Worm (Caenorhabditis elegans) whole organism, L2 larva: ENCODE results near the gene Y49G5B.1.

Experiments
- Y55F3AM.14 ChIP-seq: fragments of 200-800 bp; sonication (Bioruptor generic); optimal IDR thresholded peaks from 2 replicates; lab custom pipeline; 2018; ENCODE audit warnings: mild to moderate bottlenecking, missing genetic modification characterization, missing compliant biosample characterization
- ZK546.5 ChIP-seq: sonication (generic microtip); optimal IDR thresholded peaks from 2 replicates; lab custom pipeline; 2017; ENCODE audit warnings: missing biosample characterization, missing genetic modification characterization
- aly-2 ChIP-seq: fragments of 150-350 bp; optimal IDR thresholded peaks from 2 replicates; lab custom pipeline; 2014; ENCODE audit warnings: missing biosample characterization, missing genetic modification characterization
- blmp-1 ChIP-seq: sonication (generic microtip); optimal IDR thresholded peaks from 2 replicates; lab custom pipeline; 2017; ENCODE audit warnings: missing genetic modification characterization, mild to moderate bottlenecking, missing compliant biosample characterization, antibody characterized with exemption, moderate library complexity; ENCODE audit not compliant: insufficient read depth
- ceh-16 ChIP-seq: fragments of 150-350 bp; optimal IDR thresholded peaks from 2 replicates; lab custom pipeline; 2014; ENCODE audit warnings: missing biosample characterization, missing genetic modification characterization
- ceh-82 ChIP-seq: fragments of 150-350 bp; optimal IDR thresholded peaks from 2 replicates; lab custom pipeline; 2014; ENCODE audit warnings: missing biosample characterization, missing genetic modification characterization
- crh-2 ChIP-seq: sonication (generic microtip); optimal IDR thresholded peaks from 2 replicates; lab custom pipeline; 2017; ENCODE audit warnings: missing biosample characterization, missing genetic modification characterization
- dmd-4 ChIP-seq: sonication (generic microtip); optimal IDR thresholded peaks from 2 replicates; lab custom pipeline; 2017; ENCODE audit warnings: missing biosample characterization, missing genetic modification characterization
- egl-27 ChIP-seq: sonication (generic microtip); optimal IDR thresholded peaks from 3 replicates; lab custom pipeline; 2017; ENCODE audit warnings: missing biosample characterization, missing genetic modification reagents, missing genetic modification characterization
- elt-3 ChIP-seq: sonication (generic microtip); optimal IDR thresholded peaks from 2 replicates; lab custom pipeline; 2017; ENCODE audit warnings: missing biosample characterization, missing genetic modification characterization
- fos-1 ChIP-seq: fragments of 150-350 bp; optimal IDR thresholded peaks from 2 replicates; lab custom pipeline; 2014; ENCODE audit warnings: missing biosample characterization, missing genetic modification characterization
- gmeb-1 ChIP-seq: fragments of 150-350 bp; optimal IDR thresholded peaks from 2 replicates; lab custom pipeline; 2014; ENCODE audit warnings: missing biosample characterization, missing genetic modification characterization
- lin-13 ChIP-seq: fragments of 150-350 bp; optimal IDR thresholded peaks from 2 replicates; lab custom pipeline; 2014; ENCODE audit warnings: missing biosample characterization, missing genetic modification reagents, missing genetic modification characterization
- lin-39 ChIP-seq: fragments of 150-350 bp; optimal IDR thresholded peaks from 2 replicates; lab custom pipeline; 2014; ENCODE audit warnings: missing biosample characterization, missing genetic modification reagents, missing genetic modification characterization
- lsy-2 ChIP-seq, 2 experiments: fragments of 150-350 bp in 1 of 2; sonication (generic microtip) in 1 of 2; optimal IDR thresholded peaks; 2 replicates each; lab custom pipeline; 2014 to 2017; ENCODE audit warnings: missing biosample characterization in 2 of 2, missing genetic modification characterization in 2 of 2
- mab-5 ChIP-seq: fragments of 150-350 bp; optimal IDR thresholded peaks from 2 replicates; lab custom pipeline; 2014; ENCODE audit warnings: missing biosample characterization, missing genetic modification characterization
- mbf-1 ChIP-seq: sonication (generic microtip); optimal IDR thresholded peaks from 2 replicates; lab custom pipeline; 2017; ENCODE audit warnings: missing biosample characterization, missing genetic modification characterization
- nhr-10 ChIP-seq: sonication (generic microtip); optimal IDR thresholded peaks from 2 replicates; lab custom pipeline; 2017; ENCODE audit warnings: missing biosample characterization, missing genetic modification characterization
- nhr-11 ChIP-seq: fragments of 150-350 bp; optimal IDR thresholded peaks from 2 replicates; lab custom pipeline; 2014; ENCODE audit warnings: missing biosample characterization, missing genetic modification characterization
- nhr-129 ChIP-seq: fragments of 150-350 bp; optimal IDR thresholded peaks from 2 replicates; lab custom pipeline; 2014; ENCODE audit warnings: missing biosample characterization, missing genetic modification characterization
- nhr-23 ChIP-seq: fragments of 150-350 bp; optimal IDR thresholded peaks from 2 replicates; lab custom pipeline; 2014; ENCODE audit warnings: missing biosample characterization, missing genetic modification reagents, missing genetic modification characterization
- nhr-237 ChIP-seq: fragments of 150-350 bp; optimal IDR thresholded peaks from 2 replicates; lab custom pipeline; 2014; ENCODE audit warnings: missing biosample characterization, missing genetic modification characterization
- nhr-25 ChIP-seq: fragments of 150-350 bp; sonication (generic microtip); optimal IDR thresholded peaks from 3 replicates; lab custom pipeline; 2014; ENCODE audit warnings: missing biosample characterization, missing genetic modification characterization
- nhr-6 ChIP-seq: fragments of 150-350 bp; optimal IDR thresholded peaks from 2 replicates; lab custom pipeline; 2014; ENCODE audit warnings: missing biosample characterization, missing genetic modification characterization
- skn-1 ChIP-seq: sonication (generic microtip); optimal IDR thresholded peaks from 2 replicates; lab custom pipeline; 2017; ENCODE audit warnings: missing biosample characterization, missing genetic modification characterization
- sma-9 ChIP-seq, 2 experiments: fragments of 150-350 bp in 1 of 2; sonication (generic microtip) in 1 of 2; optimal IDR thresholded peaks; 2 replicates each; lab custom pipeline; 2014 to 2016; ENCODE audit warnings: missing genetic modification characterization in 2 of 2, mild to moderate bottlenecking in 1 of 2, missing biosample characterization in 1 of 2, missing compliant biosample characterization in 1 of 2, missing genetic modification reagents in 1 of 2, moderate library complexity in 1 of 2
- snpc-4 ChIP-seq: fragments of 150-350 bp; optimal IDR thresholded peaks from 2 replicates; lab custom pipeline; 2014; ENCODE audit warnings: missing biosample characterization, missing genetic modification characterization
- unc-39 ChIP-seq: fragments of 150-350 bp; optimal IDR thresholded peaks from 2 replicates; lab custom pipeline; 2014; ENCODE audit warnings: missing biosample characterization, missing genetic modification characterization
- unc-55 ChIP-seq: fragments of 150-350 bp; sonication (generic microtip); optimal IDR thresholded peaks from 3 replicates; lab custom pipeline; 2014; ENCODE audit warnings: missing biosample characterization, missing genetic modification reagents, missing genetic modification characterization
- ztf-1 ChIP-seq: fragments of 200-800 bp; sonication (Bioruptor generic); conservative IDR thresholded peaks from 2 replicates; pipeline ENCODE4 v1.3.6; 2022; ENCODE audit warnings: missing genetic modification characterization, missing compliant biosample characterization
- ztf-4 ChIP-seq: fragments of 150-350 bp; optimal IDR thresholded peaks from 2 replicates; lab custom pipeline; 2014; ENCODE audit warnings: missing biosample characterization, missing genetic modification characterization

Gene Y49G5B.1

ce11 chrV:5223044-5223443, at the start of gene Y49G5B.1:
TSS of gene Y49G5B.1 (plus strand) at chrV:5223367.
- TF ChIP-seq nhr-25 (tag; lab: Kevin White, UChicago) (no peak), nhr-6 (tag; lab: Kevin White, UChicago) (no peak), mbf-1 (tag; lab: Kevin White, UChicago) (no peak), mab-5 (tag; lab: Kevin White, UChicago) (no peak), skn-1 (tag; lab: Kevin White, UChicago) (no peak), unc-55 (GFP tag; lab: Kevin White, UChicago) (no peak), fos-1 (tag; lab: Kevin White, UChicago) (peak; percentile 56)

ce11 chrV:5177209-5177608, 46.0 kb upstream of the Y49G5B.1 start, which contains the start of gene ugt-51:
TSS of gene ugt-51 (minus strand) at chrV:5177309.
- no peak for TF ChIP-seq crh-2 (tag; lab: Kevin White, UChicago)
- no peak for TF ChIP-seq elt-3
- no peak for TF ChIP-seq nhr-25 (tag; lab: Kevin White, UChicago)
- TF ChIP-seq blmp-1 (tag; lab: Kevin White, UChicago): no peak
- no peak for TF ChIP-seq nhr-237 (tag; lab: Kevin White, UChicago)
- no peak for TF ChIP-seq lin-13 (GFP tag; lab: Kevin White, UChicago)
- no peak for TF ChIP-seq aly-2 (tag; lab: Kevin White, UChicago)
- TF ChIP-seq ceh-82 (tag; lab: Kevin White, UChicago): no peak
- no peak for TF ChIP-seq lin-39 (tag; lab: Kevin White, UChicago)
- no peak for TF ChIP-seq unc-39 (tag; lab: Kevin White, UChicago)
- no peak for TF ChIP-seq egl-27
- no peak for TF ChIP-seq snpc-4 (tag; lab: Kevin White, UChicago)

ce11 chrV:5178051-5178450, 45.1 kb upstream of the Y49G5B.1 start:
- TF ChIP-seq lin-13 (GFP tag; lab: Kevin White, UChicago) (no peak), sma-9 (GFP tag; optimal IDR thresholded peaks at IDR 0.05; lab: Kevin White, UChicago) (no peak), sma-9 (tag; optimal IDR thresholded peaks at IDR 0.05; lab: Kevin White, UChicago) (no peak), Y55F3AM.14 (GFP tag; lab: Kevin White, UChicago) (no peak), mbf-1 (tag; lab: Kevin White, UChicago) (no peak), ceh-16 (no peak), ztf-4 (tag; lab: Kevin White, UChicago) (no peak), lsy-2 (tag; optimal IDR thresholded peaks at IDR 0.05; lab: Kevin White, UChicago) (no peak), skn-1 (tag; lab: Kevin White, UChicago) (no peak), elt-3 (no peak), ztf-1 (GFP tag; lab: Robert Waterston, UW) (no peak), nhr-129 (no peak), fos-1 (tag; lab: Kevin White, UChicago) (no peak), nhr-23 (tag; lab: Kevin White, UChicago) (no peak), nhr-10 (tag; lab: Kevin White, UChicago) (no peak)
- TF ChIP-seq, all 48 proteins: peak for 0

DNA sequence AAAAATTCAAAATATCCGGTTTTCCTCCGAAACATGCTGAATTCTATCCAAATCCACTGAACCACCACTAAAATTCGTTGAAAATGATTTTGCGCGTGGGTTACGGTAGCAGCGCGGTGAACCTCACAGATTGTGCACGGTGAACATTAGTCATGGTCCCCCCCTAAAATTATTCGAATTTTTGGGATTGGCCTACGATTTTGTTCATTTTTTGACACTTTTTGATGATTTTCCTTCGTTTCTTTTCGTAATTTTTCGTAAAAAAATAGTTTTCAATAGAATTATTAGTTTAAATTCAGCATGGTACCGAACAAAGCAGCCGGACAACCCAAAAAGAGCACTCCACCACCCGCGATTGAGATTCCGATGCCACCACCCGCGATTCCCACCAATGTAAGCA, 41.6 kb upstream of the Y49G5B.1 start, which contains the start of gene C03A7.2:
C03A7.2 (plus strand) TSS at position 301 of the 400 bp plus-strand sequence.
- TF ChIP-seq fos-1 (tag; lab: Kevin White, UChicago) (no peak), ztf-4 (tag; lab: Kevin White, UChicago) (no peak), sma-9 (GFP tag; optimal IDR thresholded peaks at IDR 0.05; lab: Kevin White, UChicago) (no peak), sma-9 (tag; optimal IDR thresholded peaks at IDR 0.05; lab: Kevin White, UChicago) (no peak), ZK546.5 (tag; lab: Kevin White, UChicago) (no peak), gmeb-1 (tag; lab: Kevin White, UChicago) (no peak), dmd-4 (tag; lab: Kevin White, UChicago) (no peak), nhr-6 (tag; lab: Kevin White, UChicago) (no peak), nhr-11 (tag; lab: Kevin White, UChicago) (no peak), egl-27 (no peak)

DNA sequence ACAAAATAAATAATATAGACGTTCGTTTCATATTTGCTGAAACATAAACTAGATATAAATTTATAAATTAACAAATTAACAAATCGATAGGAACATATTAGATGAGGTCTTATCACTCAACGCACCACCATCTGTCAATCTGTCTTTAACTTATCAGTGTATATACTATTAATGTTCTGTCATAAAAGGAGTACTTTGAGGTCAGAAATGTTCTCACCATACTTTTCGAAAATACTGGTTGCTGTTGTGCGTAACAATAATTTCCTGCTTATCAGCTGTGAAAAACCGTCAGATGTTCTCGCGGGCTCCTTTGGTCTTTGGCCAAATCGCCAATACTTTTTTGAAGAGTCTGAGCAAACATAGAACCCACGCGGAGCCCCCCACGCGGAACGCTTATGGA, 30.7 kb upstream of the Y49G5B.1 start, which contains the start of gene C03A7.13:
C03A7.13 (minus strand) TSS at position 43 of the 400 bp plus-strand sequence.
- no peak for TF ChIP-seq skn-1 (tag; lab: Kevin White, UChicago)
- TF ChIP-seq ztf-1 (GFP tag; lab: Robert Waterston, UW): no peak
- TF ChIP-seq fos-1 (tag; lab: Kevin White, UChicago): peak; percentile 49
- TF ChIP-seq, all 48 proteins: peak for 1
